Worm (Caenorhabditis elegans) whole organism, young adult: ENCODE measurements around the gene F02D10.2.
A peak's percentile ranks its signal among the peaks of the same experiment; 100 is the strongest.

ENCODE experiments used
- B0019.2 ChIP-seq: fragments of 200-800 bp; sonication (Bioruptor generic); conservative IDR thresholded peaks from 2 replicates; pipeline ENCODE4 v1.3.6; 2022; ENCODE audit warnings: missing genetic modification reagents, missing genetic modification characterization, missing compliant biosample characterization
- B0261.1 ChIP-seq: sonication (generic microtip); optimal IDR thresholded peaks from 2 replicates; lab custom pipeline; 2016; ENCODE audit warnings: mild to moderate bottlenecking, missing genetic modification characterization, moderate library complexity, missing compliant biosample characterization
- C17E4.6 ChIP-seq: fragments of 200-800 bp; sonication (Bioruptor generic); IDR thresholded peaks from 2 replicates; pipeline ENCODE4 v1.3.6; 2022; ENCODE audit warnings: missing genetic modification reagents, missing genetic modification characterization, missing compliant biosample characterization
- D2030.7 ChIP-seq: fragments of 200-800 bp; sonication (Bioruptor generic); IDR thresholded peaks from 2 replicates; pipeline ENCODE4 v1.3.6; 2022; ENCODE audit warnings: missing genetic modification reagents, missing genetic modification characterization, missing compliant biosample characterization
- F10E7.11 ChIP-seq: sonication (generic microtip); optimal IDR thresholded peaks from 2 replicates; lab custom pipeline; 2017; ENCODE audit warnings: mild to moderate bottlenecking, missing genetic modification characterization, moderate library complexity, missing compliant biosample characterization
- F33H1.4 ChIP-seq: fragments of 200-800 bp; sonication (Bioruptor generic); IDR thresholded peaks from 2 replicates; pipeline ENCODE4 v1.3.6; 2022; ENCODE audit warnings: missing genetic modification reagents, missing genetic modification characterization, missing compliant biosample characterization
- F49E8.2 ChIP-seq: sonication (generic microtip); optimal IDR thresholded peaks from 3 replicates; lab custom pipeline; 2017; ENCODE audit warnings: missing genetic modification characterization, mild to moderate bottlenecking, missing compliant biosample characterization, antibody characterized with exemption, moderate library complexity; ENCODE audit not compliant: insufficient read depth
- F52B5.7 ChIP-seq: sonication (generic microtip); optimal IDR thresholded peaks from 2 replicates; lab custom pipeline; 2016; ENCODE audit warnings: mild to moderate bottlenecking, missing genetic modification characterization, missing compliant biosample characterization
- Y53F4B.3 ChIP-seq: fragments of 200-800 bp; sonication (Bioruptor generic); IDR thresholded peaks from 2 replicates; pipeline ENCODE4 v1.3.6; 2022; ENCODE audit warnings: missing genetic modification reagents, missing genetic modification characterization, missing compliant biosample characterization
- Y95B8A.8 ChIP-seq: fragments of 200-800 bp; sonication (Bioruptor generic); IDR thresholded peaks from 2 replicates; pipeline ENCODE4 v1.3.6; 2022; ENCODE audit warnings: missing genetic modification reagents, missing genetic modification characterization, missing compliant biosample characterization
- ama-1 ChIP-seq, 3 experiments: fragments of 150-350 bp in 1 of 3; sonication (generic microtip) in 2 of 3; optimal IDR thresholded peaks; 2 replicates each; lab custom pipeline; 2014 to 2018; ENCODE audit warnings: missing biosample characterization in 2 of 3, missing genetic modification characterization in 2 of 3, missing genetic modification reagents in 2 of 3
- athp-1 ChIP-seq: sonication (generic microtip); optimal IDR thresholded peaks from 2 replicates; lab custom pipeline; 2017; ENCODE audit warnings: mild to moderate bottlenecking, missing genetic modification characterization, missing compliant biosample characterization
- attf-6 ChIP-seq: fragments of 200-800 bp; sonication (Bioruptor generic); IDR thresholded peaks from 2 replicates; pipeline ENCODE4 v1.3.6; 2022; ENCODE audit warnings: missing genetic modification reagents, missing genetic modification characterization, missing compliant biosample characterization
- ceh-40 ChIP-seq: fragments of 200-800 bp; sonication (Bioruptor generic); IDR thresholded peaks from 2 replicates; pipeline ENCODE4 v1.3.6; 2022; ENCODE audit warnings: missing genetic modification characterization, missing compliant biosample characterization
- ceh-79 ChIP-seq: sonication (generic microtip); optimal IDR thresholded peaks from 2 replicates; lab custom pipeline; 2017; ENCODE audit warnings: mild to moderate bottlenecking, missing genetic modification characterization, missing compliant biosample characterization
- die-1 ChIP-seq: sonication (generic microtip); optimal IDR thresholded peaks from 2 replicates; lab custom pipeline; 2016; ENCODE audit warnings: missing genotype, mild to moderate bottlenecking, missing genetic modification characterization, missing compliant biosample characterization
- dox-1 ChIP-seq: fragments of 200-800 bp; sonication (Bioruptor generic); IDR thresholded peaks from 2 replicates; pipeline ENCODE4 v1.3.6; 2022; ENCODE audit warnings: missing genetic modification reagents, missing genetic modification characterization, missing compliant biosample characterization
- dpl-1 ChIP-seq: fragments of 150-350 bp; optimal IDR thresholded peaks from 2 replicates; lab custom pipeline; 2014; ENCODE audit warnings: missing biosample characterization, missing genetic modification reagents, missing genetic modification characterization
- egl-18 ChIP-seq: fragments of 200-800 bp; sonication (Bioruptor generic); IDR thresholded peaks from 2 replicates; pipeline ENCODE4 v1.3.6; 2022; ENCODE audit warnings: missing genetic modification reagents, missing genetic modification characterization, missing compliant biosample characterization
- ekl-4 ChIP-seq: fragments of 200-800 bp; sonication (Bioruptor generic); IDR thresholded peaks from 2 replicates; pipeline ENCODE4 v1.3.6; 2022; ENCODE audit warnings: missing genetic modification reagents, missing genetic modification characterization, missing compliant biosample characterization
- ets-4 ChIP-seq: fragments of 200-800 bp; sonication (Bioruptor generic); optimal IDR thresholded peaks from 2 replicates; lab custom pipeline; 2018; ENCODE audit warnings: mild to moderate bottlenecking, missing genetic modification characterization, missing compliant biosample characterization
- hmg-1.2 ChIP-seq: fragments of 200-800 bp; sonication (Bioruptor generic); IDR thresholded peaks from 2 replicates; pipeline ENCODE4 v1.3.6; 2022; ENCODE audit warnings: missing genetic modification reagents, missing genetic modification characterization, missing compliant biosample characterization
- let-607 ChIP-seq, 2 experiments: fragments of 200-800 bp in 1 of 2; sonication (Bioruptor generic) in 1 of 2; sonication (generic microtip) in 1 of 2; optimal IDR thresholded peaks; 2 replicates each; lab custom pipeline; 2016 to 2018; ENCODE audit warnings: mild to moderate bottlenecking in 2 of 2, missing compliant biosample characterization in 2 of 2, missing genetic modification characterization in 2 of 2, moderate library complexity in 2 of 2, missing genotype in 1 of 2
- lin-40 ChIP-seq: sonication (generic microtip); optimal IDR thresholded peaks from 2 replicates; lab custom pipeline; 2016; ENCODE audit warnings: missing genetic modification characterization, mild to moderate bottlenecking, missing compliant biosample characterization, missing genotype, missing genetic modification reagents
- madf-3 ChIP-seq: fragments of 200-800 bp; sonication (Bioruptor generic); IDR thresholded peaks from 2 replicates; pipeline ENCODE4 v1.3.6; 2022; ENCODE audit warnings: missing genetic modification reagents, missing genetic modification characterization, missing compliant biosample characterization
- madf-6 ChIP-seq: fragments of 200-800 bp; sonication (Bioruptor generic); IDR thresholded peaks from 2 replicates; pipeline ENCODE4 v1.3.6; 2022; ENCODE audit warnings: missing genetic modification reagents, missing genetic modification characterization, missing compliant biosample characterization
- madf-8 ChIP-seq: fragments of 200-800 bp; sonication (Bioruptor generic); conservative IDR thresholded peaks from 2 replicates; pipeline ENCODE4 v1.3.6; 2022; ENCODE audit warnings: missing genetic modification reagents, missing genetic modification characterization, missing compliant biosample characterization
- mcd-1 ChIP-seq: fragments of 200-800 bp; sonication (Bioruptor generic); IDR thresholded peaks from 2 replicates; pipeline ENCODE4 v1.3.6; 2022; ENCODE audit warnings: missing genetic modification reagents, missing genetic modification characterization, missing compliant biosample characterization
- mes-4 ChIP-seq: sonication (generic microtip); optimal IDR thresholded peaks from 2 replicates; lab custom pipeline; 2016; ENCODE audit warnings: missing genotype, missing genetic modification characterization, missing compliant biosample characterization
- nfya-2 ChIP-seq: fragments of 200-800 bp; sonication (Bioruptor generic); IDR thresholded peaks from 2 replicates; pipeline ENCODE4 v1.3.6; 2022; ENCODE audit warnings: missing genetic modification reagents, missing genetic modification characterization, missing compliant biosample characterization
- nhr-120 ChIP-seq: fragments of 200-800 bp; sonication (Bioruptor generic); IDR thresholded peaks from 2 replicates; pipeline ENCODE4 v1.3.6; 2022; ENCODE audit warnings: missing genetic modification characterization, missing compliant biosample characterization
- nhr-90 ChIP-seq: sonication (generic microtip); optimal IDR thresholded peaks from 2 replicates; lab custom pipeline; 2016; ENCODE audit warnings: missing genotype, mild to moderate bottlenecking, missing genetic modification characterization, missing compliant biosample characterization
- repo-1 ChIP-seq: sonication (generic microtip); optimal IDR thresholded peaks from 2 replicates; lab custom pipeline; 2017; ENCODE audit warnings: mild to moderate bottlenecking, missing genetic modification characterization, missing compliant biosample characterization
- rpc-1 ChIP-seq, 2 experiments: fragments of 150-350 bp in 1 of 2; sonication (generic microtip) in 1 of 2; optimal IDR thresholded peaks; 2 replicates each; lab custom pipeline; 2014 to 2018; ENCODE audit warnings: missing biosample characterization in 1 of 2, missing genetic modification characterization in 1 of 2, missing genetic modification reagents in 1 of 2, missing genotype in 1 of 2
- sea-2 ChIP-seq: fragments of 200-800 bp; sonication (Bioruptor generic); IDR thresholded peaks from 2 replicates; pipeline ENCODE4 v1.3.6; 2022; ENCODE audit warnings: missing genetic modification characterization, missing compliant biosample characterization
- snpc-1.1 ChIP-seq: sonication (generic microtip); optimal IDR thresholded peaks from 2 replicates; lab custom pipeline; 2017; ENCODE audit warnings: missing genetic modification characterization, mild to moderate bottlenecking, missing compliant biosample characterization, antibody characterized with exemption, moderate library complexity, missing genotype, missing genetic modification reagents; ENCODE audit not compliant: insufficient read depth
- snpc-4 ChIP-seq, 5 experiments: fragments of 150-350 bp in 1 of 5; sonication (generic microtip) in 4 of 5; optimal IDR thresholded peaks; 2 replicates each; lab custom pipeline; 2014 to 2018; ENCODE audit warnings: missing genetic modification characterization in 5 of 5, missing biosample characterization in 3 of 5, antibody characterized with exemption in 2 of 5, mild to moderate bottlenecking in 2 of 5, missing compliant biosample characterization in 2 of 5, missing genotype in 2 of 5, moderate library complexity in 2 of 5, missing genetic modification reagents in 1 of 5
- tlf-1 ChIP-seq: fragments of 200-800 bp; sonication (Bioruptor generic); optimal IDR thresholded peaks from 2 replicates; lab custom pipeline; 2018; ENCODE audit warnings: mild to moderate bottlenecking, missing genetic modification characterization, missing compliant biosample characterization
- unc-62 ChIP-seq: fragments of 150-350 bp; optimal IDR thresholded peaks from 2 replicates; lab custom pipeline; 2014; ENCODE audit warnings: missing biosample characterization, missing genetic modification reagents, missing genetic modification characterization
- xnd-1 ChIP-seq: sonication (generic microtip); optimal IDR thresholded peaks from 2 replicates; lab custom pipeline; 2016; ENCODE audit warnings: missing genotype, missing genetic modification reagents, missing genetic modification characterization, missing compliant biosample characterization
- zim-3 ChIP-seq: sonication (generic microtip); optimal IDR thresholded peaks from 2 replicates; lab custom pipeline; 2017; ENCODE audit warnings: mild to moderate bottlenecking, missing genetic modification characterization, moderate library complexity, missing compliant biosample characterization
- ztf-25 ChIP-seq: fragments of 200-800 bp; sonication (Bioruptor generic); IDR thresholded peaks from 2 replicates; pipeline ENCODE4 v1.3.6; 2022; ENCODE audit warnings: missing genetic modification reagents, missing genetic modification characterization, missing compliant biosample characterization
- ztf-26 ChIP-seq: sonication (generic microtip); optimal IDR thresholded peaks from 2 replicates; lab custom pipeline; 2017; ENCODE audit warnings: missing genetic modification characterization, missing compliant biosample characterization
- ztf-28 ChIP-seq: fragments of 200-800 bp; sonication (Bioruptor generic); IDR thresholded peaks from 2 replicates; pipeline ENCODE4 v1.3.6; 2022; ENCODE audit warnings: missing genetic modification reagents, missing genetic modification characterization, missing compliant biosample characterization
- ztf-3 ChIP-seq: fragments of 200-800 bp; sonication (Bioruptor generic); optimal IDR thresholded peaks from 2 replicates; lab custom pipeline; 2018; ENCODE audit warnings: mild to moderate bottlenecking, missing genetic modification characterization, missing compliant biosample characterization

The F02D10.2 gene

DNA sequence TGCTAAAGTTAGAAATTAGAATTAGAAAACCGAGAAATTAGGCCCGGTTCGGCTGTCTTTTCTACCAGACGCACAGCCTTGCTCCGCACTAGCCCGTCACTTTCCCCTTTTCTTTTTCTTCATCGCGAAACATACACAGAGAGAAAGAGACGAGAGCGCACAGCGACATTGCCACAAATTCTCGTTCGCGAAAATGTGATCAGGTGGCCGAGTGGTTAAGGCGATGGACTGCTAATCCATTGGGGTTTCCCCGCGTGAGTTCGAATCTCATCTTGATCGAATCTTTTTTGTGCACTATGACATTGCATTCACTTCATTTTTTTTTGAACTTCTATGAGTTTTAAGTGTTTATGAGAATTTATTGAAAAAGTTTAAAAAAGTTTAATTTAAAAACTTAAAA is 21.2 kb downstream of the F02D10.2 start (continued):
- TF ChIP-seq Y95B8A.8 (GFP tag; lab: Robert Waterston, UW), result no peak
- TF ChIP-seq C17E4.6 (GFP tag; lab: Robert Waterston, UW), result no peak
- TF ChIP-seq F49E8.2 (tag; lab: Kevin White, UChicago), result no peak
- TF ChIP-seq egl-18, result no peak
- TF ChIP-seq mes-4 (tag; lab: Kevin White, UChicago), result no peak
- TF ChIP-seq madf-3, result no peak
- no peak for TF ChIP-seq let-607 (tag; optimal IDR thresholded peaks at IDR 0.05; lab: Kevin White, UChicago)
- TF ChIP-seq F52B5.7 (tag; lab: Kevin White, UChicago), result no peak
- peak; percentile 78 for TF ChIP-seq hmg-1.2 (GFP tag; lab: Robert Waterston, UW)
- no peak for TF ChIP-seq repo-1 (tag; lab: Kevin White, UChicago)
- peak; percentile 60 for TF ChIP-seq nhr-90
- TF ChIP-seq ceh-79 (tag; lab: Kevin White, UChicago), result no peak
- no peak for TF ChIP-seq F33H1.4
- TF ChIP-seq nhr-120 (GFP tag; lab: Robert Waterston, UW), result no peak

DNA sequence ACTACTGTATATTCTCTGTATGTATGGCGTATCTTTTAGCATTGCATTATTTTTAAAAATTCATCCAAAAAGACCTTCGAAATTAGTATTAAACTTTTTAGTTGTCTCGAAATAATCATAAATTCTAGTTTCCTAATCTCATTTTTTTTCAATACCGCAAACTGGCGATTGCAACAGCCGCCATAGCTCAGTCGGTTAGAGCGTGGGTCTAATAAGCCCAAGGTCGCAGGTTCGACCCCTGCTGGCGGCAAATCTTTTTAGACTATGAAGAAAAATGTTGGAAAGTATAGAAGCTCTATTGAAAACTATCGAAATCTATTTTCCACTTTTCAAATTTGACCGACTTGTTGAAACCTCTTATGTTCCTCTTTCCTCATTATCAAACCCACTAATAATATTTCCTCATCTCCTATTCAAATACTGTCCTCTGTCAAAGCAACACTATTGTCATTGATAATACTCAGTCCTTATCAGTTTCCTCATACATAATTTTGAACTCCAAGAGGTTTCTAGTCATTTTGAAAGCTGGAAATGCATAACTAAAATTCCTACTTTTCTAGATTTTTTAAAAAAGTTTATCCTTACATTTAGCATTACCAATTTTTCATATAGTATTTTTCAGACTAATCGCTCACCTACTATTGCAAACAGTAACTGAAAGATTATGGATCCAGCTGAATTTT is 27.8 kb downstream of the F02D10.2 start, which contains the start of gene jmjd-3.3:
Gene jmjd-3.3 (plus strand): TSS at position 633 of the 683 bp plus-strand sequence.
- TF ChIP-seq ceh-40 (GFP tag; lab: Robert Waterston, UW) (no peak), ekl-4 (no peak), ztf-3 (GFP tag; lab: Kevin White, UChicago) (no peak), madf-8 (GFP tag; lab: Robert Waterston, UW) (no peak), snpc-4 (GFP tag; optimal IDR thresholded peaks at IDR 0.05; lab: Kevin White, UChicago) (no peak), snpc-4 (tag; optimal IDR thresholded peaks at IDR 0.05; lab: Kevin White, UChicago) (peak in 1 of 4 experiments; percentile 47), nfya-2 (GFP tag; lab: Robert Waterston, UW) (no peak), ztf-28 (GFP tag; lab: Robert Waterston, UW) (no peak), Y53F4B.3 (GFP tag; lab: Robert Waterston, UW) (no peak), attf-6 (no peak), tlf-1 (GFP tag; lab: Kevin White, UChicago) (no peak), ztf-26 (tag; lab: Kevin White, UChicago) (no peak), athp-1 (no peak), B0261.1 (tag; lab: Kevin White, UChicago) (peak; percentile 61), F52B5.7 (tag; lab: Kevin White, UChicago) (no peak), ztf-25 (GFP tag; lab: Robert Waterston, UW) (no peak), dpl-1 (GFP tag; lab: Kevin White, UChicago) (no peak), ets-4 (no peak), snpc-1.1 (tag; lab: Kevin White, UChicago) (no peak), madf-3 (no peak), unc-62 (GFP tag; lab: Kevin White, UChicago) (no peak), F33H1.4 (no peak), mcd-1 (GFP tag; lab: Robert Waterston, UW) (no peak), sea-2 (GFP tag; lab: Robert Waterston, UW) (no peak), B0019.2 (GFP tag; lab: Robert Waterston, UW) (no peak), xnd-1 (tag; lab: Kevin White, UChicago) (no peak), die-1 (tag; lab: Kevin White, UChicago) (peak; percentile 20), F10E7.11 (tag; lab: Kevin White, UChicago) (no peak), D2030.7 (GFP tag; lab: Robert Waterston, UW) (peak; percentile 58; the same call in 1 of the 2 replicates), ceh-79 (tag; lab: Kevin White, UChicago) (no peak), madf-6 (GFP tag; lab: Robert Waterston, UW) (no peak), rpc-1 (optimal IDR thresholded peaks at IDR 0.05; lab: Kevin White, UChicago) (peak; percentile 59), rpc-1 (tag; optimal IDR thresholded peaks at IDR 0.05; lab: Kevin White, UChicago) (peak; percentile 82), lin-40 (tag; lab: Kevin White, UChicago) (no peak), dox-1 (GFP tag; lab: Robert Waterston, UW) (no peak), zim-3 (tag; lab: Kevin White, UChicago) (no peak), ama-1 (optimal IDR thresholded peaks at IDR 0.05; lab: Kevin White, UChicago) (no peak), ama-1 (GFP tag; optimal IDR thresholded peaks at IDR 0.05; lab: Kevin White, UChicago) (peak in 1 of 2 experiments; percentile 26)
